Fruit fly (Drosophila melanogaster) whole organism, prepupa: Measurements from ENCODE around the gene CG4271.

Experiments
- Blimp-1 ChIP-seq: fragments of 200-800 bp; sonication (Bioruptor generic); optimal IDR thresholded peaks from 3 replicates; lab custom pipeline; 2017; ENCODE audit warnings: missing biosample characterization, missing genetic modification characterization, mild to moderate bottlenecking, moderate library complexity, missing genetic modification reagents
- CG10631 ChIP-seq: fragments of 200-800 bp; sonication (Bioruptor generic); optimal IDR thresholded peaks from 2 replicates; lab custom pipeline; 2016; ENCODE audit warnings: missing biosample characterization, missing genetic modification characterization
- CG10669 ChIP-seq: fragments of 200-800 bp; sonication (Bioruptor generic); optimal IDR thresholded peaks from 3 replicates; lab custom pipeline; 2018; ENCODE audit warnings: missing biosample characterization, mild to moderate bottlenecking, missing genetic modification characterization, moderate library complexity
- CG11294 ChIP-seq: fragments of 200-800 bp; sonication (Bioruptor generic); IDR thresholded peaks from 2 replicates; pipeline ENCODE4 v1.3.6; 2022; ENCODE audit warnings: missing biosample characterization, missing genetic modification characterization
- CG11762 ChIP-seq: fragments of 200-800 bp; sonication (Bioruptor generic); optimal IDR thresholded peaks from 3 replicates; lab custom pipeline; 2016; ENCODE audit warnings: missing biosample characterization, missing genetic modification characterization; ENCODE audit not compliant: insufficient read depth
- CG11902 ChIP-seq: fragments of 200-800 bp; sonication (Bioruptor generic); optimal IDR thresholded peaks from 3 replicates; lab custom pipeline; 2016; ENCODE audit warnings: missing biosample characterization, missing genetic modification characterization
- CG15336 ChIP-seq: fragments of 200-800 bp; sonication (Bioruptor generic); IDR thresholded peaks from 2 replicates; pipeline ENCODE4 v1.3.6; 2022; ENCODE audit warnings: missing biosample characterization, missing genetic modification characterization
- CG1621 ChIP-seq: fragments of 200-800 bp; sonication (Bioruptor generic); optimal IDR thresholded peaks from 3 replicates; lab custom pipeline; 2018; ENCODE audit warnings: missing biosample characterization, mild to moderate bottlenecking, missing genetic modification characterization
- CG16779 ChIP-seq: fragments of 200-800 bp; sonication (Bioruptor generic); optimal IDR thresholded peaks from 3 replicates; lab custom pipeline; 2017; ENCODE audit warnings: missing biosample characterization, mild to moderate bottlenecking, missing genetic modification characterization
- CG3919 ChIP-seq: fragments of 200-800 bp; sonication (Bioruptor generic); optimal IDR thresholded peaks from 3 replicates; lab custom pipeline; 2016; ENCODE audit warnings: missing biosample characterization, missing genetic modification characterization
- CG6163 ChIP-seq: fragments of 200-800 bp; sonication (Bioruptor generic); IDR thresholded peaks from 3 replicates; pipeline ENCODE4 v1.3.6; 2022; ENCODE audit warnings: missing biosample characterization, missing genetic modification characterization
- CG6276 ChIP-seq: fragments of 200-800 bp; sonication (Bioruptor generic); optimal IDR thresholded peaks from 2 replicates; lab custom pipeline; 2017; ENCODE audit warnings: missing biosample characterization, mild to moderate bottlenecking, missing genetic modification characterization
- CG6808 ChIP-seq: fragments of 200-800 bp; sonication (Bioruptor generic); optimal IDR thresholded peaks from 3 replicates; lab custom pipeline; 2017; ENCODE audit warnings: missing biosample characterization, missing genetic modification characterization, mild to moderate bottlenecking, moderate library complexity, missing genetic modification reagents
- CG6854 ChIP-seq: fragments of 200-800 bp; sonication (Bioruptor generic); optimal IDR thresholded peaks from 2 replicates; lab custom pipeline; 2017; ENCODE audit warnings: missing biosample characterization, mild to moderate bottlenecking, missing genetic modification characterization
- CG8119 ChIP-seq: fragments of 200-800 bp; sonication (Bioruptor generic); IDR thresholded peaks from 3 replicates; pipeline ENCODE4 v1.3.6; 2022; ENCODE audit warnings: missing biosample characterization, missing genetic modification characterization
- CG8319 ChIP-seq: fragments of 200-800 bp; sonication (Bioruptor generic); optimal IDR thresholded peaks from 3 replicates; lab custom pipeline; 2016; ENCODE audit warnings: missing biosample characterization, missing genetic modification characterization
- CG9139 ChIP-seq: fragments of 200-800 bp; sonication (Bioruptor generic); optimal IDR thresholded peaks from 3 replicates; lab custom pipeline; 2017; ENCODE audit warnings: missing biosample characterization, mild to moderate bottlenecking, missing genetic modification characterization
- Eip78C ChIP-seq: fragments of 200-800 bp; sonication (Bioruptor generic); peaks from one replicate; lab custom pipeline; 2016; ENCODE audit warnings: missing biosample characterization, missing genetic modification characterization
- Eip93F ChIP-seq: fragments of 200-800 bp; sonication (Bioruptor generic); optimal IDR thresholded peaks from 2 replicates; lab custom pipeline; 2016; ENCODE audit warnings: missing biosample characterization, mild to moderate bottlenecking, missing genetic modification characterization
- Ets96B ChIP-seq: fragments of 200-800 bp; optimal IDR thresholded peaks from 2 replicates; lab custom pipeline; 2019; ENCODE audit warnings: missing biosample characterization, mild to moderate bottlenecking, missing genetic modification characterization, moderate library complexity
- Gug ChIP-seq: fragments of 200-800 bp; sonication (Bioruptor generic); IDR thresholded peaks from 2 replicates; pipeline ENCODE4 v1.3.6; 2022; ENCODE audit warnings: missing biosample characterization, missing genetic modification characterization
- Hr4 ChIP-seq: fragments of 200-800 bp; sonication (Bioruptor generic); optimal IDR thresholded peaks from 3 replicates; lab custom pipeline; 2016; ENCODE audit warnings: missing biosample characterization, missing genetic modification characterization
- Smox ChIP-seq: fragments of 200-800 bp; sonication (Bioruptor generic); optimal IDR thresholded peaks from 3 replicates; lab custom pipeline; 2016; ENCODE audit warnings: missing biosample characterization, missing genetic modification characterization
- Sox102F ChIP-seq: fragments of 200-800 bp; sonication (Bioruptor generic); optimal IDR thresholded peaks from 2 replicates; lab custom pipeline; 2016; ENCODE audit warnings: missing biosample characterization, mild to moderate bottlenecking, missing genetic modification characterization
- Sox15 ChIP-seq: fragments of 200-800 bp; sonication (Bioruptor generic); optimal IDR thresholded peaks from 3 replicates; lab custom pipeline; 2016; ENCODE audit warnings: missing biosample characterization, missing genetic modification characterization
- achi ChIP-seq: fragments of 200-800 bp; sonication (Bioruptor generic); optimal IDR thresholded peaks from 3 replicates; lab custom pipeline; 2016; ENCODE audit warnings: missing biosample characterization, missing genetic modification characterization
- acj6 ChIP-seq: fragments of 200-800 bp; sonication (Bioruptor generic); optimal IDR thresholded peaks from 3 replicates; lab custom pipeline; 2016; ENCODE audit warnings: missing biosample characterization, missing genetic modification characterization
- cyc ChIP-seq: fragments of 200-800 bp; sonication (Bioruptor generic); optimal IDR thresholded peaks from 3 replicates; lab custom pipeline; 2016; ENCODE audit warnings: missing biosample characterization, missing genetic modification characterization
- esn ChIP-seq: fragments of 200-800 bp; sonication (Bioruptor generic); optimal IDR thresholded peaks from 2 replicates; lab custom pipeline; 2016; ENCODE audit warnings: missing biosample characterization, mild to moderate bottlenecking, missing genetic modification characterization, moderate library complexity
- fd85E ChIP-seq: fragments of 200-800 bp; sonication (Bioruptor generic); optimal IDR thresholded peaks from 3 replicates; lab custom pipeline; 2016; ENCODE audit warnings: missing biosample characterization, missing genetic modification characterization
- net ChIP-seq: fragments of 200-800 bp; sonication (Bioruptor generic); optimal IDR thresholded peaks from 3 replicates; lab custom pipeline; 2016; ENCODE audit warnings: missing biosample characterization, missing genetic modification characterization
- pdm3 ChIP-seq: fragments of 200-800 bp; sonication (Bioruptor generic); optimal IDR thresholded peaks from 3 replicates; lab custom pipeline; 2016; ENCODE audit warnings: missing biosample characterization, missing genetic modification characterization
- spab ChIP-seq: fragments of 200-800 bp; sonication (Bioruptor generic); optimal IDR thresholded peaks from 2 replicates; lab custom pipeline; 2017; ENCODE audit warnings: missing biosample characterization, mild to moderate bottlenecking, missing genetic modification characterization, missing genetic modification reagents
- ss ChIP-seq, 2 experiments: fragments of 200-800 bp; sonication (Bioruptor generic); optimal IDR thresholded peaks; 2 replicates in 1 of 2; 3 replicates in 1 of 2; lab custom pipeline; 2017 to 2018; ENCODE audit warnings: mild to moderate bottlenecking in 2 of 2, missing biosample characterization in 2 of 2, missing genetic modification characterization in 2 of 2, moderate library complexity in 1 of 2
- topi ChIP-seq: fragments of 200-800 bp; sonication (Bioruptor generic); optimal IDR thresholded peaks from 3 replicates; lab custom pipeline; 2016; ENCODE audit warnings: missing biosample characterization, missing genetic modification characterization
- vri ChIP-seq: fragments of 200-800 bp; sonication (Bioruptor generic); optimal IDR thresholded peaks from 3 replicates; lab custom pipeline; 2016; ENCODE audit warnings: missing biosample characterization, mild to moderate bottlenecking, missing genetic modification characterization

The CG4271 gene

DNA sequence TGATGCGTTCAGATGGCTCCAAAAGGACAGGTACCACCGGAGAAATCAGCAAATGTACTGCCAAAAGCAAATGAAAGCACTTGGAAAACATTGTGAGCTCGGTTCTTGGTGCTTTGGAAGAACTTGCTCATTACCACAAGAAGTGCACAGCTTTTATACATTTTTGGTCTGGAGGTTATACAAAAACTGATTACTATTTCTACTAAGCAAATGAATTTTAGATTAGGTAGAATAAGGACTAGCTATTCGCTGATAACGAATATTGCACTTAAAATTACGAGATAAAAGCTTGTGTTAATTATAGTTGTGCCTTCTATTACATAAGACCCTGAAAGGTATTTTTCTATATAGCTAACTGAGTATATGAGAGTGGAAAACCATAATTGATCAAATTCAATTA lies 30.0 kb upstream of the CG4271 start, which contains the start of gene Send1:
Gene Send1 (minus strand): TSS at position 101 of the 400 bp plus-strand sequence.
- TF ChIP-seq fd85E (GFP tag; lab: Kevin White, UChicago) (no peak), CG10669 (GFP tag; lab: Kevin White, UChicago) (no peak), CG6808 (GFP tag; lab: Kevin White, UChicago) (no peak), Blimp-1 (GFP tag; lab: Kevin White, UChicago) (no peak), Gug (GFP tag; lab: Robert Waterston, UW) (no peak), pdm3 (GFP tag; lab: Kevin White, UChicago) (no peak), spab (GFP tag; lab: Kevin White, UChicago) (no peak), Sox102F (no peak), Eip78C (GFP tag; lab: Kevin White, UChicago) (no peak), Eip93F (GFP tag; lab: Kevin White, UChicago) (no peak), CG6854 (GFP tag; lab: Kevin White, UChicago) (no peak), net (GFP tag; lab: Kevin White, UChicago) (no peak), CG16779 (tag; lab: Kevin White, UChicago) (no peak), Hr4 (GFP tag; lab: Kevin White, UChicago) (no peak), Ets96B (tag; lab: Kevin White, UChicago) (no peak), Sox15 (GFP tag; lab: Kevin White, UChicago) (no peak)

- no peak for TF ChIP-seq CG11294 (GFP tag; lab: Robert Waterston, UW)
- TF ChIP-seq Eip93F (GFP tag; lab: Kevin White, UChicago), result no peak
- TF ChIP-seq Smox (GFP tag; lab: Kevin White, UChicago), result no peak
- TF ChIP-seq Blimp-1 (GFP tag; lab: Kevin White, UChicago), result no peak
- no peak for TF ChIP-seq CG6276 (GFP tag; lab: Kevin White, UChicago)
- no peak for TF ChIP-seq CG11762 (GFP tag; lab: Kevin White, UChicago)
- TF ChIP-seq CG16779 (tag; lab: Kevin White, UChicago), result no peak
- no peak for TF ChIP-seq CG8119
- no peak for TF ChIP-seq acj6 (GFP tag; lab: Kevin White, UChicago)
- no peak for TF ChIP-seq CG15336 (GFP tag; lab: Robert Waterston, UW)
- no peak for TF ChIP-seq CG6163 (GFP tag; lab: Robert Waterston, UW)
- TF ChIP-seq topi (GFP tag; lab: Kevin White, UChicago), result no peak
- no peak for TF ChIP-seq ss (GFP tag; optimal IDR thresholded peaks at IDR 0.05; lab: Kevin White, UChicago)
- no peak for TF ChIP-seq CG8319
- no peak for TF ChIP-seq fd85E (GFP tag; lab: Kevin White, UChicago)
- no peak for TF ChIP-seq CG1621
- no peak for TF ChIP-seq achi (GFP tag; lab: Kevin White, UChicago)
- TF ChIP-seq, all 60 proteins: peak for 0
These were observed 21.8 kb upstream of the CG4271 start, which contains the start of gene CG4270 for dm6 chr2L:2263142-2263541. CG4270 (plus strand) TSS chr2L:2263442.

- no peak for TF ChIP-seq Sox102F
- TF ChIP-seq achi (GFP tag; lab: Kevin White, UChicago), result no peak
- TF ChIP-seq Sox15 (GFP tag; lab: Kevin White, UChicago), result no peak
- no peak for TF ChIP-seq CG10669 (GFP tag; lab: Kevin White, UChicago)
- TF ChIP-seq CG3919 (GFP tag; lab: Kevin White, UChicago), result no peak
- no peak for TF ChIP-seq esn (GFP tag; lab: Kevin White, UChicago)
- no peak for TF ChIP-seq CG11294 (GFP tag; lab: Robert Waterston, UW)
- no peak for TF ChIP-seq CG10631
- no peak for TF ChIP-seq Blimp-1 (GFP tag; lab: Kevin White, UChicago)
- no peak for TF ChIP-seq vri (GFP tag; lab: Kevin White, UChicago)
- TF ChIP-seq CG9139 (GFP tag; lab: Kevin White, UChicago), result no peak
These were observed 19.7 kb upstream of the CG4271 start, which contains the start of gene CG34049 for dm6 chr2L:2265221-2265620. CG34049 (minus strand) TSS chr2L:2265321.

- TF ChIP-seq CG11902 (GFP tag; lab: Kevin White, UChicago) (no peak), vri (GFP tag; lab: Kevin White, UChicago) (no peak), cyc (GFP tag; lab: Kevin White, UChicago) (no peak), CG10669 (GFP tag; lab: Kevin White, UChicago) (no peak)
These were observed 15.9 kb upstream of the CG4271 start, which contains the start of gene CG17242 for dm6 chr2L:2269040-2269439. CG17242 (minus strand) TSS chr2L:2269140.
